Worm (Caenorhabditis elegans) whole organism, L4/young adult: ENCODE results near the gene moc-2.

ENCODE experiments used
- W03F9.2 ChIP-seq: fragments of 150-350 bp; optimal IDR thresholded peaks from 2 replicates; lab custom pipeline; 2014; ENCODE audit warnings: missing biosample characterization, missing genetic modification characterization
- dao-5 ChIP-seq: sonication (generic microtip); optimal IDR thresholded peaks from 2 replicates; lab custom pipeline; 2016; ENCODE audit warnings: missing genotype, missing genetic modification characterization, moderate library complexity, missing compliant biosample characterization
- him-1 ChIP-seq: sonication (generic microtip); optimal IDR thresholded peaks from 2 replicates; lab custom pipeline; 2016; ENCODE audit warnings: missing genotype, missing genetic modification reagents, missing genetic modification characterization, missing compliant biosample characterization

ce11 chrV:6548309-6548708, 44.3 kb upstream of the moc-2 start:
- TF ChIP-seq dao-5 (tag; lab: Kevin White, UChicago) = no peak
- no peak for TF ChIP-seq W03F9.2 (tag; lab: Kevin White, UChicago)
- TF ChIP-seq him-1 (tag; lab: Kevin White, UChicago) = no peak
